Worm (Caenorhabditis elegans) whole organism, L2 larva: Measurements from ENCODE around the gene nkb-3.

ENCODE experiments used
- ZK546.5 ChIP-seq: sonication (generic microtip); optimal IDR thresholded peaks from 2 replicates; lab custom pipeline; 2017; ENCODE audit warnings: missing biosample characterization, missing genetic modification characterization
- ama-1 ChIP-seq: fragments of 150-350 bp; optimal IDR thresholded peaks from 2 replicates; lab custom pipeline; 2018; ENCODE audit warnings: inconsistent platforms
- egl-27 ChIP-seq: sonication (generic microtip); optimal IDR thresholded peaks from 3 replicates; lab custom pipeline; 2017; ENCODE audit warnings: missing biosample characterization, missing genetic modification reagents, missing genetic modification characterization
- elt-1 ChIP-seq: fragments of 150-350 bp; optimal IDR thresholded peaks from 2 replicates; lab custom pipeline; 2014; ENCODE audit warnings: missing biosample characterization, missing genetic modification characterization
- elt-3 ChIP-seq: sonication (generic microtip); optimal IDR thresholded peaks from 2 replicates; lab custom pipeline; 2017; ENCODE audit warnings: missing biosample characterization, missing genetic modification characterization
- fos-1 ChIP-seq: fragments of 150-350 bp; optimal IDR thresholded peaks from 2 replicates; lab custom pipeline; 2014; ENCODE audit warnings: missing biosample characterization, missing genetic modification characterization
- gmeb-1 ChIP-seq: fragments of 150-350 bp; optimal IDR thresholded peaks from 2 replicates; lab custom pipeline; 2014; ENCODE audit warnings: missing biosample characterization, missing genetic modification characterization
- mdl-1 ChIP-seq, 2 experiments: fragments of 150-350 bp in 1 of 2; sonication (generic microtip) in 1 of 2; optimal IDR thresholded peaks; 2 replicates each; lab custom pipeline; 2017; ENCODE audit warnings: missing biosample characterization in 2 of 2, missing genetic modification characterization in 2 of 2
- nhr-10 ChIP-seq: sonication (generic microtip); optimal IDR thresholded peaks from 2 replicates; lab custom pipeline; 2017; ENCODE audit warnings: missing biosample characterization, missing genetic modification characterization
- nhr-129 ChIP-seq: fragments of 150-350 bp; optimal IDR thresholded peaks from 2 replicates; lab custom pipeline; 2014; ENCODE audit warnings: missing biosample characterization, missing genetic modification characterization
- nhr-23 ChIP-seq: fragments of 150-350 bp; optimal IDR thresholded peaks from 2 replicates; lab custom pipeline; 2014; ENCODE audit warnings: missing biosample characterization, missing genetic modification reagents, missing genetic modification characterization

The nkb-3 gene

DNA sequence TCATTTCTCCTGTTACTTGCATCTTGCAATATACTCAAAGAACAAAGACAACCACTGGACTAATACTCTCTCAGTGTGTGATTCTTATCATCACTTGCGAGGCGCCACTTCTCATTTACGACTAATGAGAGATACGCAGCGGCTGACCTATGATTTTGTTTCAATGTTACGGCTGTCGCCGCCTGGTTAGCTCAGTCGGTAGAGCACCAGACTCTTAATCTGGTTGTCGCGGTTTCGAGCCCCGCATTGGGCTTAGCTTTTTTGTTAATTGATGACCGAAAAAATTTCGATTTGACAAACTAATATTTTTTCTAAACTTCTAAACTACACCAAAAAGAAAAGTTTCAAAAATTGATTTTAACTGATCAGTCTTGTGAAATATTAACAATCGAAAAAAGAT, 54.0 kb downstream of the nkb-3 start (continued):
- TF ChIP-seq mdl-1 (tag; optimal IDR thresholded peaks at IDR 0.05; lab: Kevin White, UChicago) (no peak), gmeb-1 (tag; lab: Kevin White, UChicago) (peak; percentile 43), nhr-10 (tag; lab: Kevin White, UChicago) (no peak), ZK546.5 (no peak), ama-1 (lab: Kevin White, UChicago) (no peak), nhr-129 (tag; lab: Kevin White, UChicago) (peak; percentile 33), nhr-23 (tag; lab: Kevin White, UChicago) (no peak), elt-1 (tag; lab: Kevin White, UChicago) (no peak), elt-3 (tag; lab: Kevin White, UChicago) (no peak), egl-27 (tag; lab: Kevin White, UChicago) (no peak), fos-1 (tag; lab: Kevin White, UChicago) (peak; percentile 23)
